Worm (Caenorhabditis elegans) whole organism, late embryonic: ENCODE data around the gene atf-2.
A peak's percentile ranks its signal among the peaks of the same experiment; 100 is the strongest.

Experiments
- C08G9.2 ChIP-seq: sonication (generic microtip); optimal IDR thresholded peaks from 2 replicates; lab custom pipeline; 2016; ENCODE audit warnings: mild to moderate bottlenecking, missing genetic modification characterization, moderate library complexity, missing compliant biosample characterization
- K09A11.1 ChIP-seq: sonication (generic microtip); optimal IDR thresholded peaks from 2 replicates; lab custom pipeline; 2017; ENCODE audit warnings: antibody characterized with exemption, mild to moderate bottlenecking, missing genetic modification characterization, missing compliant biosample characterization; ENCODE audit not compliant: insufficient read depth
- T23F11.4 ChIP-seq: fragments of 200-800 bp; sonication (Bioruptor generic); optimal IDR thresholded peaks from 2 replicates; lab custom pipeline; 2018; ENCODE audit warnings: mild to moderate bottlenecking, missing genetic modification characterization, missing compliant biosample characterization
- ceh-22 ChIP-seq: sonication (generic microtip); optimal IDR thresholded peaks from 2 replicates; lab custom pipeline; 2017; ENCODE audit warnings: missing biosample characterization, missing genetic modification characterization
- ceh-31 ChIP-seq: sonication (generic microtip); optimal IDR thresholded peaks from 2 replicates; lab custom pipeline; 2016; ENCODE audit warnings: missing genetic modification characterization, missing compliant biosample characterization
- ceh-48 ChIP-seq: sonication (generic microtip); optimal IDR thresholded peaks from 2 replicates; lab custom pipeline; 2016; ENCODE audit warnings: missing genetic modification characterization, inconsistent platforms, missing compliant biosample characterization
- dve-1 ChIP-seq: sonication (generic microtip); optimal IDR thresholded peaks from 2 replicates; lab custom pipeline; 2017; ENCODE audit warnings: antibody characterized with exemption, mild to moderate bottlenecking, missing genetic modification characterization, missing compliant biosample characterization
- elt-2 ChIP-seq: sonication (generic microtip); optimal IDR thresholded peaks from 2 replicates; lab custom pipeline; 2016; ENCODE audit warnings: missing genetic modification reagents, missing genetic modification characterization, missing compliant biosample characterization
- elt-4 ChIP-seq: sonication (generic microtip); optimal IDR thresholded peaks from 2 replicates; lab custom pipeline; 2016; ENCODE audit warnings: missing genetic modification characterization, missing compliant biosample characterization
- eyg-1 ChIP-seq: sonication (generic microtip); optimal IDR thresholded peaks from 2 replicates; lab custom pipeline; 2016; ENCODE audit warnings: missing genotype, missing genetic modification characterization, missing compliant biosample characterization
- fkh-6 ChIP-seq: sonication (generic microtip); optimal IDR thresholded peaks from 2 replicates; lab custom pipeline; 2016; ENCODE audit warnings: missing genetic modification characterization, missing compliant biosample characterization
- hlh-15 ChIP-seq: sonication (generic microtip); optimal IDR thresholded peaks from 2 replicates; lab custom pipeline; 2016; ENCODE audit warnings: missing genetic modification characterization, missing compliant biosample characterization
- hlh-30 ChIP-seq: sonication (generic microtip); optimal IDR thresholded peaks from 2 replicates; lab custom pipeline; 2017; ENCODE audit warnings: antibody characterized with exemption, missing genetic modification characterization, missing compliant biosample characterization; ENCODE audit not compliant: insufficient read depth
- madf-2 ChIP-seq: sonication (generic microtip); optimal IDR thresholded peaks from 2 replicates; lab custom pipeline; 2017; ENCODE audit warnings: missing genetic modification characterization, missing compliant biosample characterization
- mec-3 ChIP-seq: sonication (generic microtip); optimal IDR thresholded peaks from 2 replicates; lab custom pipeline; 2016; ENCODE audit warnings: borderline replicate concordance, missing genetic modification characterization, missing compliant biosample characterization
- nfya-1 ChIP-seq: sonication (generic microtip); optimal IDR thresholded peaks from 2 replicates; lab custom pipeline; 2017; ENCODE audit warnings: missing genetic modification characterization, mild to moderate bottlenecking, missing compliant biosample characterization, antibody characterized with exemption, moderate library complexity
- nhr-232 ChIP-seq: sonication (generic microtip); optimal IDR thresholded peaks from 2 replicates; lab custom pipeline; 2016; ENCODE audit warnings: missing genetic modification characterization, missing compliant biosample characterization
- pag-3 ChIP-seq: sonication (generic microtip); optimal IDR thresholded peaks from 2 replicates; lab custom pipeline; 2016; ENCODE audit warnings: missing compliant biosample characterization, missing genetic modification characterization, borderline replicate concordance
- pat-9 ChIP-seq: fragments of 200-800 bp; sonication (Bioruptor generic); optimal IDR thresholded peaks from 2 replicates; lab custom pipeline; 2018; ENCODE audit warnings: mild to moderate bottlenecking, missing genetic modification characterization, moderate library complexity, missing compliant biosample characterization
- pha-4 ChIP-seq: fragments of 150-350 bp; optimal IDR thresholded peaks from 2 replicates; lab custom pipeline; 2018; ENCODE audit warnings: missing biosample characterization, missing genetic modification reagents, missing genetic modification characterization
- pqm-1 ChIP-seq: sonication (generic microtip); optimal IDR thresholded peaks from 2 replicates; lab custom pipeline; 2016; ENCODE audit warnings: missing genetic modification characterization, missing compliant biosample characterization
- pros-1 ChIP-seq: fragments of 150-350 bp; optimal IDR thresholded peaks from 2 replicates; lab custom pipeline; 2014; ENCODE audit warnings: missing biosample characterization, missing genetic modification reagents, missing genetic modification characterization
- ref-2 ChIP-seq: sonication (generic microtip); optimal IDR thresholded peaks from 2 replicates; lab custom pipeline; 2016; ENCODE audit warnings: missing genetic modification characterization, missing compliant biosample characterization
- rnt-1 ChIP-seq: sonication (generic microtip); optimal IDR thresholded peaks from 2 replicates; lab custom pipeline; 2016; ENCODE audit warnings: missing genetic modification characterization, missing compliant biosample characterization
- sox-2 ChIP-seq: fragments of 200-800 bp; sonication (Bioruptor generic); IDR thresholded peaks from 2 replicates; pipeline ENCODE4 v1.3.6; 2022; ENCODE audit warnings: missing genetic modification reagents, missing genetic modification characterization, missing compliant biosample characterization
- sox-4 ChIP-seq: sonication (generic microtip); optimal IDR thresholded peaks from 2 replicates; lab custom pipeline; 2017; ENCODE audit warnings: mild to moderate bottlenecking, missing genetic modification characterization, inconsistent platforms, missing compliant biosample characterization
- tbx-7 ChIP-seq: sonication (generic microtip); optimal IDR thresholded peaks from 2 replicates; lab custom pipeline; 2016; ENCODE audit warnings: missing genotype, missing genetic modification characterization, missing compliant biosample characterization
- ttx-3 ChIP-seq: sonication (generic microtip); optimal IDR thresholded peaks from 2 replicates; lab custom pipeline; 2016; ENCODE audit warnings: missing genetic modification reagents, missing genetic modification characterization, missing compliant biosample characterization
- unc-3 ChIP-seq, 2 experiments: fragments of 200-800 bp in 1 of 2; sonication (Bioruptor generic) in 1 of 2; sonication (generic microtip) in 1 of 2; conservative IDR thresholded peaks in 1 of 2; optimal IDR thresholded peaks in 1 of 2; 2 replicates each; pipeline versions ENCODE4 v1.3.6 to Lab custom; 2016 to 2022; ENCODE audit warnings: missing compliant biosample characterization in 2 of 2, missing genetic modification characterization in 2 of 2, missing genetic modification reagents in 1 of 2

atf-2 gene

DNA sequence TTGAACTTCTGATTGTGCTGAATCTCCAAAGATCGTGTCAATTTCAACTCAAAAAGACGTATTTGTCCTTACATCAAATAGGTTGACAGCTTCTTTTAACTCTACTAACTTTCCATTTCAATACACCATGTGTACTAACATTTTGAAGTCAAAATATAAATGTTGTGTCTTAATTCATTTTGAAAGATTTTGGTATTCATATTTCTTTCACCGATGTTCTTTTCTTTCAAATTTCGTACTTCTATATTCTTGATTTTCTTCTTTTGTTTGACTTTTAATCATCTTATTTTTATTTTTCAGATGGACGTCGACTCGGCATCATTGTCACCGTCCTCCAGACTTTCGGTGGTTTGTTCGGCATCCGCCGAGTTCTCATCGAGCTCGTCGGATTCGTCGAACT lies at the start of gene atf-2:
Gene atf-2, plus strand, starts transcription at position 301 of the 400 bp plus-strand sequence.
- TF ChIP-seq pros-1 (tag; lab: Kevin White, UChicago), result no peak
- no peak for TF ChIP-seq pqm-1

DNA sequence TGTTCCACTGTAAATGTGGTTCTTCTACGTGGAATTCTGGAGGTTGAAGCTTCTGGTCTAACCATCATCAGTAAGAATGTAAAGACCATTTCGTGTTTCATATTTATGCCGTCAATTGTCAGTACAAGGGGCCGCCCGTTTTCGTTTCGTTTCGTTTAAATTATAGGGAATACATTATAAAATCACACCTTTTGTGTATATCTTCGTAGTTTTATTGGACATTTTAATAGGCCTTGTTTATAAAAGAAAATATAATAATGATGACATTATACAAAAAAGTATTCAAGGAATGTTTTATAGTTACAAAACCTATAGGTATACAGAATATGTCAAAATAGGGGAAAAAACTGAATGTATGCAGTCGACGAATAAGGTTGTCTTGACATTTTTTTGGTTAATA lies 48.1 kb upstream of the atf-2 start, which contains the start of gene ceh-7:
Gene ceh-7, minus strand, starts transcription at position 101 of the 400 bp plus-strand sequence.
- TF ChIP-seq sox-2 (no peak), eyg-1 (tag; lab: Kevin White, UChicago) (no peak), nhr-232 (tag; lab: Kevin White, UChicago) (no peak), hlh-30 (tag; lab: Kevin White, UChicago) (no peak), fkh-6 (tag; lab: Kevin White, UChicago) (no peak), unc-3 (GFP tag; conservative IDR thresholded peaks at IDR 0.05; lab: Robert Waterston, UW) (no peak), unc-3 (tag; optimal IDR thresholded peaks at IDR 0.05; lab: Kevin White, UChicago) (no peak), hlh-15 (tag; lab: Kevin White, UChicago) (no peak), ceh-22 (tag; lab: Kevin White, UChicago) (no peak), sox-4 (tag; lab: Kevin White, UChicago) (no peak), dve-1 (no peak), K09A11.1 (tag; lab: Kevin White, UChicago) (no peak), T23F11.4 (no peak), C08G9.2 (tag; lab: Kevin White, UChicago) (no peak), ceh-48 (no peak)

- TF ChIP-seq elt-2 (tag; lab: Kevin White, UChicago) (peak; percentile 72), nhr-232 (tag; lab: Kevin White, UChicago) (no peak), ttx-3 (tag; lab: Kevin White, UChicago) (no peak), mec-3 (tag; lab: Kevin White, UChicago) (no peak)
Measured at ce11 chrII:8704413-8704874, 47.3 kb upstream of the atf-2 start, which contains the start of gene prx-5. TSS of gene prx-5 (plus strand) at chrII:8704824.

- TF ChIP-seq unc-3 (GFP tag; conservative IDR thresholded peaks at IDR 0.05; lab: Robert Waterston, UW), result no peak
- no peak for TF ChIP-seq unc-3 (tag; optimal IDR thresholded peaks at IDR 0.05; lab: Kevin White, UChicago)
Measured at ce11 chrII:8707024-8707423, 44.8 kb upstream of the atf-2 start, which contains the start of gene cup-16. TSS of gene cup-16 (plus strand) at chrII:8707155.

DNA sequence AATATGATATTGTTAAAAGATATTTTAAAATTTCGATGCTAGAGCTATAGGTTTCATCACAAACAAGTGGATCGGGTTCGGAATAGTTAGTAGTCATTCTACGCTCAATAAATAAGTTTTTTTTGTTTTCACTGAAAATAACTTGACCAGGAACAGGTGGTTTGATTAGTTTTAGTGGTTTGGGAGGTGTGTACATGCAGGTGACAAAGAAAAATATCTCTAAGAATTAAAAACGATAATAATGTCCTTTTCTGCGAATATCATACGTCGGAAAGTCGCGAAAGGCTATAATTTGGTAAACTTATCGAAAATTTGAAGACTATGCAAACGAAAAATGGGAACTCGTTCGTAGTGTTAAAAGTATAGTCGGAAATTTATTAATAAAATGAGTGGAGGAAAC lies 41.5 kb upstream of the atf-2 start, which contains the start of gene srg-15:
Gene srg-15, minus strand, starts transcription at position 101 of the 400 bp plus-strand sequence.
- TF ChIP-seq pag-3 (tag; lab: Kevin White, UChicago), result no peak
- TF ChIP-seq elt-4 (tag; lab: Kevin White, UChicago), result no peak
- no peak for TF ChIP-seq ttx-3 (tag; lab: Kevin White, UChicago)
- no peak for TF ChIP-seq ceh-48
- no peak for TF ChIP-seq pqm-1
- no peak for TF ChIP-seq tbx-7 (tag; lab: Kevin White, UChicago)
- no peak for TF ChIP-seq ref-2
- TF ChIP-seq nfya-1, result no peak
- TF ChIP-seq sox-4 (tag; lab: Kevin White, UChicago), result no peak
- TF ChIP-seq sox-2, result no peak

- TF ChIP-seq pat-9 (no peak), rnt-1 (tag; lab: Kevin White, UChicago) (no peak), ceh-31 (tag; lab: Kevin White, UChicago) (no peak), K09A11.1 (tag; lab: Kevin White, UChicago) (no peak), pha-4 (tag; lab: Kevin White, UChicago) (no peak), madf-2 (tag; lab: Kevin White, UChicago) (no peak)
Measured at ce11 chrII:8714913-8715447, 36.8 kb upstream of the atf-2 start, which contains the start of the genes rab-21 and T01B7.13. TSS of gene rab-21 (minus strand) at chrII:8715013. TSS of gene T01B7.13 (plus strand) at chrII:8715397.
